Worm (Caenorhabditis elegans) whole organism, midembryonic: ENCODE data around the gene F22B7.1.

Experiments
- T22C8.4 ChIP-seq: fragments of 200-800 bp; sonication (Bioruptor generic); IDR thresholded peaks from 2 replicates; pipeline ENCODE4 v1.3.6; 2022; ENCODE audit warnings: missing genetic modification characterization, missing compliant biosample characterization
- cog-1 ChIP-seq: sonication (generic microtip); optimal IDR thresholded peaks from 2 replicates; lab custom pipeline; 2016; ENCODE audit warnings: missing genetic modification characterization, missing compliant biosample characterization
- flt-1 ChIP-seq: fragments of 200-800 bp; sonication (Bioruptor generic); IDR thresholded peaks from 2 replicates; pipeline ENCODE4 v1.3.6; 2022; ENCODE audit warnings: missing genetic modification characterization, missing compliant biosample characterization
- klf-2 ChIP-seq: fragments of 200-800 bp; sonication (Bioruptor generic); conservative IDR thresholded peaks from 2 replicates; pipeline ENCODE4 v1.3.6; 2022; ENCODE audit warnings: missing genetic modification reagents, missing genetic modification characterization, missing compliant biosample characterization
- med-1 ChIP-seq: sonication (generic microtip); optimal IDR thresholded peaks from 2 replicates; lab custom pipeline; 2017; ENCODE audit warnings: missing genetic modification characterization, mild to moderate bottlenecking, missing compliant biosample characterization, antibody characterized with exemption, missing genetic modification reagents; ENCODE audit not compliant: insufficient read depth
- ref-1 ChIP-seq: fragments of 200-800 bp; sonication (Bioruptor generic); conservative IDR thresholded peaks from 2 replicates; pipeline ENCODE4 v1.3.6; 2022; ENCODE audit warnings: missing genetic modification reagents, missing genetic modification characterization, missing compliant biosample characterization
- tab-1 ChIP-seq: fragments of 200-800 bp; sonication (Bioruptor generic); IDR thresholded peaks from 2 replicates; pipeline ENCODE4 v1.3.6; 2022; ENCODE audit warnings: missing genetic modification characterization, missing compliant biosample characterization
- ztf-23 ChIP-seq: fragments of 200-800 bp; sonication (Bioruptor generic); IDR thresholded peaks from 2 replicates; pipeline ENCODE4 v1.3.6; 2022; ENCODE audit warnings: missing genetic modification reagents, missing genetic modification characterization, missing compliant biosample characterization
- ztf-29 ChIP-seq: fragments of 200-800 bp; sonication (Bioruptor generic); IDR thresholded peaks from 2 replicates; pipeline ENCODE4 v1.3.6; 2022; ENCODE audit warnings: missing genetic modification reagents, missing genetic modification characterization, missing compliant biosample characterization

F22B7.1 gene

ce11 chrIII:8716084-8716483 is 50.9 kb downstream of the F22B7.1 start, which contains the start of gene B0303.14:
TSS of gene B0303.14 (minus strand) at chrIII:8716184.
- TF ChIP-seq med-1 (GFP tag; lab: Kevin White, UChicago) (no peak), cog-1 (no peak), ref-1 (no peak), flt-1 (GFP tag; lab: Robert Waterston, UW) (no peak), ztf-23 (GFP tag; lab: Robert Waterston, UW) (no peak), klf-2 (GFP tag; lab: Robert Waterston, UW) (no peak), tab-1 (GFP tag; lab: Robert Waterston, UW) (no peak), ztf-29 (GFP tag; lab: Robert Waterston, UW) (no peak), T22C8.4 (GFP tag; lab: Robert Waterston, UW) (no peak)
